Fruit fly (Drosophila melanogaster) whole organism, pupa: ENCODE results near the gene Cap-D2.
A peak's percentile ranks its signal among the peaks of the same experiment; 100 is the strongest.

Experiments used
- CG15710 ChIP-seq: fragments of 200-800 bp; sonication (Bioruptor generic); optimal IDR thresholded peaks from 2 replicates; lab custom pipeline; 2018; ENCODE audit warnings: missing biosample characterization, mild to moderate bottlenecking, missing genetic modification characterization, moderate library complexity
- CG4496 ChIP-seq: fragments of 200-800 bp; sonication (Bioruptor generic); IDR thresholded peaks from 3 replicates; pipeline ENCODE4 v1.3.6; 2022; ENCODE audit warnings: missing biosample characterization, missing genetic modification characterization
- CG9948 ChIP-seq: fragments of 200-800 bp; sonication (Bioruptor generic); optimal IDR thresholded peaks from 2 replicates; lab custom pipeline; 2018; ENCODE audit warnings: missing biosample characterization, mild to moderate bottlenecking, missing genetic modification characterization, moderate library complexity
- EcR ChIP-seq: fragments of 200-800 bp; sonication (Bioruptor generic); optimal IDR thresholded peaks from 3 replicates; lab custom pipeline; 2019; ENCODE audit warnings: missing biosample characterization, missing genetic modification characterization, mild to moderate bottlenecking, moderate library complexity, missing genetic modification reagents

The Cap-D2 gene

DNA sequence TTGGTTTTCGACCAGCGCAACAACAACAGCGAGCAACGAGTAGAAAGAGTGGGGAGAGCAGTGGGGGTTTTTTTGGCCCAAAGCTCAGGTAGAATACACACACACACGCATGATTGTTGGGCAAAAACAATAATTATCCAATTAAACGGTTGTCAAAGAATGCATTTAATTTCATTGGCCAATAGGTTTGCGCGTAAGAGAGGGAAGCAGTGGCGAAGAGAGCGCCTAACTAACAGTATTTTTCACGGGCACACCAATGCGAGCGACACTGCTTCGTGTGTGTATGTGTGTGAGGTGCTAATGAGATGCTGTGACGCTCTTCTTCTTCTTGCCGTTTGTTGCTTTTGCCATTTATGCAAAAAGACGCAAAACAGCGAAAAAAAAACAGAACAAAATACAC, 50.8 kb downstream of the Cap-D2 start:
- TF ChIP-seq EcR, result peak; percentile 4
- TF ChIP-seq CG4496, result no peak
- no peak for TF ChIP-seq CG9948
- no peak for TF ChIP-seq CG15710 (tag; lab: Kevin White, UChicago)
